Fruit fly (Drosophila melanogaster) whole organism, embryonic: ENCODE results near the gene CG33298.

Source experiments
- Atf3 ChIP-seq: fragments of 200-800 bp; sonication (Bioruptor generic); optimal IDR thresholded peaks from 3 replicates; lab custom pipeline; 2016; ENCODE audit warnings: missing biosample characterization, missing genetic modification characterization
- CG10543 ChIP-seq: fragments of 200-800 bp; sonication (Bioruptor generic); optimal IDR thresholded peaks from 3 replicates; lab custom pipeline; 2017; ENCODE audit warnings: missing biosample characterization, mild to moderate bottlenecking, missing genetic modification characterization, moderate library complexity
- CG10654 ChIP-seq: fragments of 200-800 bp; sonication (Bioruptor generic); optimal IDR thresholded peaks from 2 replicates; lab custom pipeline; 2016; ENCODE audit warnings: missing biosample characterization, missing genetic modification characterization
- CG10959 ChIP-seq: fragments of 200-800 bp; sonication (Bioruptor generic); IDR thresholded peaks from 2 replicates; pipeline ENCODE4 v1.3.6; 2022; ENCODE audit warnings: missing biosample characterization, missing genetic modification characterization
- CG11398 ChIP-seq: fragments of 200-800 bp; sonication (Bioruptor generic); optimal IDR thresholded peaks from 2 replicates; lab custom pipeline; 2016; ENCODE audit warnings: missing biosample characterization, missing genetic modification characterization
- CG11723 ChIP-seq: fragments of 200-800 bp; sonication (Bioruptor generic); optimal IDR thresholded peaks from 2 replicates; lab custom pipeline; 2017; ENCODE audit warnings: missing biosample characterization, mild to moderate bottlenecking, missing genetic modification characterization
- CG1233 ChIP-seq: fragments of 200-800 bp; sonication (Bioruptor generic); optimal IDR thresholded peaks from 4 replicates; lab custom pipeline; 2018; ENCODE audit warnings: missing biosample characterization, mild to moderate bottlenecking, missing genetic modification characterization
- CG12769 ChIP-seq: fragments of 200-800 bp; sonication (Bioruptor generic); optimal IDR thresholded peaks from 2 replicates; lab custom pipeline; 2019; ENCODE audit warnings: missing biosample characterization, mild to moderate bottlenecking, missing genetic modification characterization, moderate library complexity
- CG12942 ChIP-seq: fragments of 200-800 bp; sonication (Bioruptor generic); optimal IDR thresholded peaks from 3 replicates; lab custom pipeline; 2016; ENCODE audit warnings: missing biosample characterization, missing genetic modification characterization
- CG17328 ChIP-seq: fragments of 200-800 bp; sonication (Bioruptor generic); IDR thresholded peaks from 2 replicates; pipeline ENCODE4 v1.3.6; 2022; ENCODE audit warnings: missing biosample characterization, missing genetic modification characterization
- CG17568 ChIP-seq: fragments of 200-800 bp; sonication (Bioruptor generic); optimal IDR thresholded peaks from 2 replicates; lab custom pipeline; 2018; ENCODE audit warnings: missing biosample characterization, mild to moderate bottlenecking, missing genetic modification characterization, moderate library complexity
- CG42726 ChIP-seq: fragments of 200-800 bp; sonication (Bioruptor generic); IDR thresholded peaks from 2 replicates; pipeline ENCODE4 v1.3.6; 2022; ENCODE audit warnings: missing biosample characterization, missing genetic modification characterization; ENCODE audit not compliant: partially characterized antibody
- CG4854 ChIP-seq: fragments of 200-800 bp; sonication (Bioruptor generic); optimal IDR thresholded peaks from 2 replicates; lab custom pipeline; 2016; ENCODE audit warnings: missing biosample characterization, missing genetic modification characterization, inconsistent platforms
- CG6813 ChIP-seq: fragments of 200-800 bp; sonication (Bioruptor generic); optimal IDR thresholded peaks from 2 replicates; lab custom pipeline; 2017; ENCODE audit warnings: missing biosample characterization, missing genetic modification characterization, mild to moderate bottlenecking, moderate library complexity, missing genetic modification reagents
- CG7786 ChIP-seq: fragments of 200-800 bp; sonication (Bioruptor generic); optimal IDR thresholded peaks from 2 replicates; lab custom pipeline; 2016; ENCODE audit warnings: missing biosample characterization, missing genetic modification characterization
- CG9932 ChIP-seq: fragments of 200-800 bp; sonication (Bioruptor generic); IDR thresholded peaks from 2 replicates; pipeline ENCODE4 v1.3.6; 2022; ENCODE audit warnings: missing biosample characterization, missing genetic modification characterization
- CoRest ChIP-seq: fragments of 200-800 bp; sonication (Bioruptor generic); optimal IDR thresholded peaks from 3 replicates; lab custom pipeline; 2018; ENCODE audit warnings: missing biosample characterization, mild to moderate bottlenecking, missing genetic modification characterization, moderate library complexity
- Dad ChIP-seq: fragments of 200-800 bp; sonication (Bioruptor generic); optimal IDR thresholded peaks from 3 replicates; lab custom pipeline; 2016; ENCODE audit warnings: missing biosample characterization, missing genetic modification characterization
- Drgx ChIP-seq: fragments of 200-800 bp; sonication (Bioruptor generic); IDR thresholded peaks from 2 replicates; pipeline ENCODE4 v1.3.6; 2022; ENCODE audit warnings: missing biosample characterization, missing genetic modification characterization
- Fer1 ChIP-seq: fragments of 200-800 bp; sonication (Bioruptor generic); optimal IDR thresholded peaks from 2 replicates; lab custom pipeline; 2017; ENCODE audit warnings: missing biosample characterization, mild to moderate bottlenecking, missing genetic modification characterization
- Gsc ChIP-seq: fragments of 200-800 bp; sonication (Bioruptor generic); IDR thresholded peaks from 2 replicates; pipeline ENCODE4 v1.3.6; 2022; ENCODE audit warnings: missing biosample characterization, missing genetic modification characterization
- Hey ChIP-seq: fragments of 200-800 bp; sonication (Bioruptor generic); optimal IDR thresholded peaks from 3 replicates; lab custom pipeline; 2018; ENCODE audit warnings: missing biosample characterization, mild to moderate bottlenecking, missing genetic modification characterization
- Lhr ChIP-seq: fragments of 200-800 bp; sonication (Bioruptor generic); optimal IDR thresholded peaks from 3 replicates; lab custom pipeline; 2017; ENCODE audit warnings: mild to moderate bottlenecking, missing biosample characterization, missing genetic modification reagents, missing genetic modification characterization
- MTF-1 ChIP-seq: fragments of 200-800 bp; sonication (Bioruptor generic); optimal IDR thresholded peaks from 2 replicates; lab custom pipeline; 2018; ENCODE audit warnings: missing biosample characterization, mild to moderate bottlenecking, missing genetic modification characterization, borderline replicate concordance
- Pdp1 ChIP-seq, 2 experiments: fragments of 200-800 bp; sonication (Bioruptor generic); optimal IDR thresholded peaks; 3 replicates each; lab custom pipeline; 2016; ENCODE audit warnings: missing biosample characterization in 2 of 2, missing genetic modification characterization in 2 of 2, mild to moderate bottlenecking in 1 of 2, moderate library complexity in 1 of 2
- Trl ChIP-seq, 3 experiments: fragments of >200 bp in 2 of 3; fragments of 200-800 bp in 1 of 3; sonication (Bioruptor generic) in 1 of 3; optimal IDR thresholded peaks; 2 replicates in 1 of 3; 3 replicates in 2 of 3; lab custom pipeline; 2016 to 2017; ENCODE audit warnings: missing biosample characterization in 1 of 3, missing genetic modification characterization in 1 of 3
- amos ChIP-seq: fragments of 200-800 bp; sonication (Bioruptor generic); IDR thresholded peaks from 2 replicates; pipeline ENCODE4 v1.3.6; 2022; ENCODE audit warnings: missing biosample characterization, missing genetic modification characterization; ENCODE audit not compliant: partially characterized antibody
- btn ChIP-seq: fragments of 200-800 bp; sonication (Bioruptor generic); optimal IDR thresholded peaks from 2 replicates; lab custom pipeline; 2016; ENCODE audit warnings: missing biosample characterization, missing genetic modification characterization
- crol ChIP-seq: fragments of 200-800 bp; sonication (Bioruptor generic); IDR thresholded peaks from 2 replicates; pipeline ENCODE4 v1.3.6; 2022; ENCODE audit warnings: missing biosample characterization, missing genetic modification characterization
- fd102C ChIP-seq: fragments of 200-800 bp; sonication (Bioruptor generic); optimal IDR thresholded peaks from 2 replicates; lab custom pipeline; 2018; ENCODE audit warnings: missing biosample characterization, mild to moderate bottlenecking, missing genetic modification characterization, moderate library complexity
- kah ChIP-seq: fragments of 200-800 bp; sonication (Bioruptor generic); optimal IDR thresholded peaks from 2 replicates; lab custom pipeline; 2018; ENCODE audit warnings: missing biosample characterization, mild to moderate bottlenecking, missing genetic modification characterization
- p53 ChIP-seq: fragments of 200-800 bp; sonication (Bioruptor generic); optimal IDR thresholded peaks from 2 replicates; lab custom pipeline; 2016; ENCODE audit warnings: missing biosample characterization, missing genetic modification characterization
- pfk ChIP-seq: fragments of 200-800 bp; sonication (Bioruptor generic); optimal IDR thresholded peaks from 2 replicates; lab custom pipeline; 2018; ENCODE audit warnings: missing biosample characterization, mild to moderate bottlenecking, missing genetic modification characterization, moderate library complexity
- sd ChIP-seq: fragments of 200-800 bp; sonication (Bioruptor generic); optimal IDR thresholded peaks from 3 replicates; lab custom pipeline; 2018; ENCODE audit warnings: missing biosample characterization, mild to moderate bottlenecking, missing genetic modification characterization, moderate library complexity
- slbo ChIP-seq: fragments of 200-800 bp; sonication (Bioruptor generic); IDR thresholded peaks from 2 replicates; pipeline ENCODE4 v1.3.6; 2022; ENCODE audit warnings: missing biosample characterization, missing genetic modification characterization
- so ChIP-seq: fragments of 200-800 bp; sonication (Bioruptor generic); IDR thresholded peaks from 3 replicates; pipeline ENCODE4 v1.3.6; 2022; ENCODE audit warnings: missing biosample characterization, missing genetic modification characterization
- stc ChIP-seq: fragments of 200-800 bp; sonication (Bioruptor generic); IDR thresholded peaks from 2 replicates; pipeline ENCODE4 v1.3.6; 2022; ENCODE audit warnings: missing biosample characterization, missing genetic modification characterization

CG33298 gene

DNA sequence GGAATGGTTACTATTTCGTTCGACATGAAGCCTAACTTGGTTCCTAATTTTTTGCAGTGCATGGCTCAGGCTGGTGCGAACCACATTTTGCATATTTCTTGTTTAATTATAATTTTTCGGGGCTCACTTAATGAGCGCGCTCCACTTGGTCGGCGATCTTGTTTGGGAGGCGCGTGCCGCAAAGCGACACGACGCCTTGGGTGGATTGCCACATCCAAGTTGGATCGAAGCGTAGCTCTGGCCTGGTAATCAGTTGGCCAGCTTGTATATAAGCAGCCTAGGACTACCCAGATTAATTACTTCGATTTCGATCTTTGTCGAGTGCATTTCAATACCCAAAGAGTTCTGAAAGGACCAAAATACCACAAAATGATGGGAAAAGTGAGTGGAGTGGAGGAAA lies 47.3 kb downstream of the CG33298 start, which contains the start of gene Cpr30B:
Cpr30B (plus strand) TSS at position 301 of the 400 bp plus-strand sequence.
- TF ChIP-seq MTF-1 (GFP tag; lab: Kevin White, UChicago) (no peak), CG10654 (GFP tag; lab: Kevin White, UChicago) (no peak), Atf3 (no peak), CG11723 (GFP tag; lab: Kevin White, UChicago) (no peak), Dad (no peak), CG7786 (GFP tag; lab: Kevin White, UChicago) (no peak), CG6813 (GFP tag; lab: Kevin White, UChicago) (no peak), Lhr (no peak)

dm6 chr2L:9543871-9544270 lies 48.6 kb downstream of the CG33298 start, which contains the start of gene CG13113:
CG13113 (plus strand) TSS chr2L:9544171.
- TF ChIP-seq CG12942 (GFP tag; lab: Kevin White, UChicago) (no peak), CoRest (tag; lab: Kevin White, UChicago) (no peak), CG1233 (GFP tag; lab: Kevin White, UChicago) (no peak), pfk (GFP tag; lab: Kevin White, UChicago) (no peak), fd102C (GFP tag; lab: Kevin White, UChicago) (no peak), Fer1 (GFP tag; lab: Kevin White, UChicago) (no peak), CG11398 (GFP tag; lab: Kevin White, UChicago) (no peak), CG17328 (GFP tag; lab: Robert Waterston, UW) (no peak), CG4854 (GFP tag; lab: Kevin White, UChicago) (no peak), btn (GFP tag; lab: Kevin White, UChicago) (no peak), CG17568 (GFP tag; lab: Kevin White, UChicago) (no peak), Hey (tag; lab: Kevin White, UChicago) (no peak), Gsc (GFP tag; lab: Robert Waterston, UW) (no peak), CG10959 (GFP tag; lab: Robert Waterston, UW) (no peak)

- TF ChIP-seq CG7786 (GFP tag; lab: Kevin White, UChicago): no peak
These were observed 50.2 kb downstream of the CG33298 start, which contains the start of gene CG13114 for dm6 chr2L:9545511-9545910. CG13114 (plus strand) TSS chr2L:9545811.

dm6 chr2L:9550880-9551279 lies 55.6 kb downstream of the CG33298 start:
- TF ChIP-seq so (GFP tag; lab: Robert Waterston, UW): no peak
- TF ChIP-seq Trl (optimal IDR thresholded peaks at IDR 0.05; lab: Kevin White, UChicago): peak; percentile 6 to 15
- TF ChIP-seq Trl (GFP tag; optimal IDR thresholded peaks at IDR 0.05; lab: Kevin White, UChicago): no peak
- TF ChIP-seq CG9932 (GFP tag; lab: Robert Waterston, UW): no peak
- TF ChIP-seq kah: peak; percentile 95
- peak; percentile 43 for TF ChIP-seq sd
- no peak for TF ChIP-seq CG42726 (GFP tag; lab: Robert Waterston, UW)
- peak; percentile 60 for TF ChIP-seq Drgx (GFP tag; lab: Robert Waterston, UW)
- TF ChIP-seq stc (GFP tag; lab: Robert Waterston, UW): no peak
- peak; percentile 29 for TF ChIP-seq CG10543 (GFP tag; lab: Kevin White, UChicago)

- TF ChIP-seq amos (GFP tag; lab: Robert Waterston, UW): no peak
- peak in 1 of 2 experiments; percentile 12 for TF ChIP-seq Trl (optimal IDR thresholded peaks at IDR 0.05; lab: Kevin White, UChicago)
- TF ChIP-seq Trl (GFP tag; optimal IDR thresholded peaks at IDR 0.05; lab: Kevin White, UChicago): no peak
- peak; percentile 6; the same call in 1 of the 2 replicates for TF ChIP-seq slbo (GFP tag; lab: Robert Waterston, UW)
- TF ChIP-seq kah: peak; percentile 55
- no peak for TF ChIP-seq Pdp1 (GFP tag; optimal IDR thresholded peaks at IDR 0.05; lab: Kevin White, UChicago)
- TF ChIP-seq CG10543 (GFP tag; lab: Kevin White, UChicago): peak; percentile 9
- TF ChIP-seq CG12769: peak; percentile 85
- peak; percentile 62 for TF ChIP-seq crol (GFP tag; lab: Robert Waterston, UW)
- peak; percentile 57 for TF ChIP-seq sd
- no peak for TF ChIP-seq p53
These were observed 62.6 kb downstream of the CG33298 start for dm6 chr2L:9557858-9558257.
